Fruit fly (Drosophila melanogaster) S2 (cell line): ENCODE data around the gene CG34028.

ENCODE experiments used
- CG8478 ChIP-seq: fragments of >200 bp; optimal IDR thresholded peaks from 2 replicates; lab custom pipeline; 2018
- CTCF ChIP-seq, 2 experiments: fragments of >200 bp; optimal IDR thresholded peaks; 2 replicates each; lab custom pipeline; 2018

DNA sequence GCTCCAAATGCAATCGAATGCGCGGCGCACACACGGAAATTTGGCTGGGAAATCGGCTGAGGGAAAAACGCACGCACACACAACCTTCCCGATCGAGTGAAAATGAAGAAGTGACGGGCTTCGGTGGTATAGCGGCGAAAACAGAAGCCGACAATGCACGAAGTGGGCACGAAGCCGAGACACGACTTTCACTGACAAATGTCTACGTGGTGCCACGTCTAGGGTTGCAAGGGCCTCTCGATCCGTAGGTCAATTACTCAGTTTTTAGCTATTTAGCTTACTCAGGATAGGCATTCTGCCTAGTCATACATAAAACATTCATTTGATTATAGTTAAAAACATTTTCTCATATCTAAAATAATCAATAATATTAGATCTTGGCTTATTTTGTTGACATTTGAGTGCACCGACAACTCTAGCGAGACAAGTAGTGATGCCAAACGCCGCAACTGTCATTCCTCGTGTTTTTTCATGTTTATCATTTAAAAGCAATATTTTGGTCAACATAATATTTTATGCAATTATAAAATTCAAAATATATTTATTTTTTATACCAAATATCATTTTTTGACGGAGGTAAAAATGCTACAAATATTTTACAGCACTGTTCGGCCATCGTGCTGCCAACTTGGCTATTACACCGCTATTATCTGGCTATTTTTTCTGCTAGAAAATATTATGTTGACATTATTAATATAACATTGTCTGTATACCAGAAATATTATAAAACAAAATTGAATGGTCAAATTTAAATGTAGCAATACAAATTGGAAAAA is 42.4 kb downstream of the CG34028 start:
- no peak for TF ChIP-seq CG8478 (lab: Kevin White, UChicago)
- TF ChIP-seq CTCF (optimal IDR thresholded peaks at IDR 0.05; lab: Kevin White, UChicago) = no peak
